Worm (Caenorhabditis elegans) whole organism, L3 larva: ENCODE results near the gene C53A5.17.

Experiments
- R02D3.7 ChIP-seq: fragments of 150-350 bp; optimal IDR thresholded peaks from 2 replicates; lab custom pipeline; 2014; ENCODE audit warnings: missing biosample characterization, missing genetic modification characterization
- aly-2 ChIP-seq: fragments of 150-350 bp; optimal IDR thresholded peaks from 2 replicates; lab custom pipeline; 2014; ENCODE audit warnings: missing biosample characterization, missing genetic modification characterization
- ama-1 ChIP-seq: fragments of 150-350 bp; optimal IDR thresholded peaks from 2 replicates; lab custom pipeline; 2018
- ceh-16 ChIP-seq: sonication (generic microtip); optimal IDR thresholded peaks from 2 replicates; lab custom pipeline; 2017; ENCODE audit warnings: missing biosample characterization, missing genetic modification characterization
- ceh-28 ChIP-seq: fragments of 150-350 bp; optimal IDR thresholded peaks from 2 replicates; lab custom pipeline; 2014; ENCODE audit warnings: missing biosample characterization, missing genetic modification reagents, missing genetic modification characterization
- ceh-82 ChIP-seq: fragments of 150-350 bp; optimal IDR thresholded peaks from 2 replicates; lab custom pipeline; 2014; ENCODE audit warnings: missing biosample characterization, missing genetic modification characterization
- ceh-9 ChIP-seq: sonication (generic microtip); optimal IDR thresholded peaks from 2 replicates; lab custom pipeline; 2018; ENCODE audit warnings: missing biosample characterization, missing genetic modification characterization
- daf-12 ChIP-seq: fragments of 150-350 bp; optimal IDR thresholded peaks from 2 replicates; lab custom pipeline; 2014; ENCODE audit warnings: missing biosample characterization, missing genetic modification reagents, missing genetic modification characterization
- egl-27 ChIP-seq: sonication (generic microtip); optimal IDR thresholded peaks from 4 replicates; lab custom pipeline; 2017; ENCODE audit warnings: missing biosample characterization, missing genetic modification reagents, missing genetic modification characterization
- elt-1 ChIP-seq: fragments of 150-350 bp; optimal IDR thresholded peaks from 2 replicates; lab custom pipeline; 2014; ENCODE audit warnings: missing biosample characterization, missing genetic modification characterization
- elt-2 ChIP-seq: sonication (generic microtip); optimal IDR thresholded peaks from 2 replicates; lab custom pipeline; 2016; ENCODE audit warnings: missing genetic modification reagents, mild to moderate bottlenecking, missing genetic modification characterization, missing compliant biosample characterization
- elt-3 ChIP-seq, 3 experiments: fragments of 150-350 bp in 1 of 3; sonication (generic microtip) in 2 of 3; optimal IDR thresholded peaks; 2 replicates in 2 of 3; 4 replicates in 1 of 3; lab custom pipeline; 2014 to 2017; ENCODE audit warnings: missing biosample characterization in 3 of 3, missing genetic modification characterization in 3 of 3
- eor-1 ChIP-seq, 2 experiments: fragments of 150-350 bp; optimal IDR thresholded peaks; 2 replicates each; lab custom pipeline; 2014 to 2018; ENCODE audit warnings: missing biosample characterization in 2 of 2, missing genetic modification characterization in 2 of 2
- fkh-10 ChIP-seq: sonication (generic microtip); optimal IDR thresholded peaks from 2 replicates; lab custom pipeline; 2017; ENCODE audit warnings: missing biosample characterization, missing genetic modification reagents, missing genetic modification characterization
- fos-1 ChIP-seq: fragments of 150-350 bp; optimal IDR thresholded peaks from 2 replicates; lab custom pipeline; 2014; ENCODE audit warnings: missing biosample characterization, missing genetic modification characterization
- jun-1 ChIP-seq: fragments of 150-350 bp; optimal IDR thresholded peaks from 2 replicates; lab custom pipeline; 2014; ENCODE audit warnings: missing biosample characterization, missing genetic modification reagents, missing genetic modification characterization
- lin-39 ChIP-seq: fragments of 150-350 bp; optimal IDR thresholded peaks from 2 replicates; lab custom pipeline; 2018; ENCODE audit warnings: missing biosample characterization, missing genetic modification reagents, missing genetic modification characterization
- mdl-1 ChIP-seq: fragments of 150-350 bp; optimal IDR thresholded peaks from 2 replicates; lab custom pipeline; 2014; ENCODE audit warnings: missing biosample characterization, missing genetic modification characterization
- nhr-11 ChIP-seq: fragments of 150-350 bp; optimal IDR thresholded peaks from 2 replicates; lab custom pipeline; 2014; ENCODE audit warnings: missing biosample characterization, missing genetic modification characterization
- nhr-12 ChIP-seq: fragments of 150-350 bp; optimal IDR thresholded peaks from 2 replicates; lab custom pipeline; 2014; ENCODE audit warnings: missing biosample characterization, missing genetic modification characterization
- nhr-237 ChIP-seq: fragments of 150-350 bp; optimal IDR thresholded peaks from 2 replicates; lab custom pipeline; 2014; ENCODE audit warnings: missing biosample characterization, missing genetic modification characterization
- nhr-25 ChIP-seq: sonication (generic microtip); optimal IDR thresholded peaks from 2 replicates; lab custom pipeline; 2017; ENCODE audit warnings: missing biosample characterization, missing genetic modification characterization
- nhr-28 ChIP-seq: fragments of 150-350 bp; optimal IDR thresholded peaks from 2 replicates; lab custom pipeline; 2014; ENCODE audit warnings: missing biosample characterization, missing genetic modification characterization
- nhr-43 ChIP-seq: sonication (generic microtip); optimal IDR thresholded peaks from 2 replicates; lab custom pipeline; 2016; ENCODE audit warnings: mild to moderate bottlenecking, missing genetic modification characterization, missing compliant biosample characterization; ENCODE audit not compliant: poor library complexity, severe bottlenecking
- nhr-67 ChIP-seq: fragments of 150-350 bp; optimal IDR thresholded peaks from 2 replicates; lab custom pipeline; 2014; ENCODE audit warnings: missing biosample characterization, missing genetic modification characterization
- pqm-1 ChIP-seq: fragments of 150-350 bp; optimal IDR thresholded peaks from 2 replicates; lab custom pipeline; 2017; ENCODE audit warnings: missing biosample characterization, missing genetic modification characterization, inconsistent platforms
- sea-2 ChIP-seq: fragments of 150-350 bp; sonication (generic microtip); optimal IDR thresholded peaks from 4 replicates; lab custom pipeline; 2014; ENCODE audit warnings: missing biosample characterization, missing genetic modification reagents, missing genetic modification characterization
- skn-1 ChIP-seq: fragments of 150-350 bp; optimal IDR thresholded peaks from 2 replicates; lab custom pipeline; 2014; ENCODE audit warnings: missing biosample characterization, missing genetic modification characterization
- snpc-4 ChIP-seq: fragments of 150-350 bp; optimal IDR thresholded peaks from 2 replicates; lab custom pipeline; 2014; ENCODE audit warnings: missing biosample characterization, missing genetic modification characterization
- tbx-2 ChIP-seq: sonication (generic microtip); optimal IDR thresholded peaks from 2 replicates; lab custom pipeline; 2016; ENCODE audit warnings: mild to moderate bottlenecking, missing genetic modification characterization, missing compliant biosample characterization
- unc-39 ChIP-seq: sonication (generic microtip); optimal IDR thresholded peaks from 4 replicates; lab custom pipeline; 2017; ENCODE audit warnings: missing biosample characterization, missing genetic modification characterization
- zag-1 ChIP-seq: fragments of 150-350 bp; optimal IDR thresholded peaks from 2 replicates; lab custom pipeline; 2014; ENCODE audit warnings: missing biosample characterization, missing genetic modification characterization
- ztf-11 ChIP-seq: fragments of 150-350 bp; optimal IDR thresholded peaks from 2 replicates; lab custom pipeline; 2014; ENCODE audit warnings: missing biosample characterization, missing genetic modification characterization
- ztf-4 ChIP-seq: fragments of 150-350 bp; optimal IDR thresholded peaks from 2 replicates; lab custom pipeline; 2014; ENCODE audit warnings: missing biosample characterization, missing genetic modification characterization

The C53A5.17 gene

DNA sequence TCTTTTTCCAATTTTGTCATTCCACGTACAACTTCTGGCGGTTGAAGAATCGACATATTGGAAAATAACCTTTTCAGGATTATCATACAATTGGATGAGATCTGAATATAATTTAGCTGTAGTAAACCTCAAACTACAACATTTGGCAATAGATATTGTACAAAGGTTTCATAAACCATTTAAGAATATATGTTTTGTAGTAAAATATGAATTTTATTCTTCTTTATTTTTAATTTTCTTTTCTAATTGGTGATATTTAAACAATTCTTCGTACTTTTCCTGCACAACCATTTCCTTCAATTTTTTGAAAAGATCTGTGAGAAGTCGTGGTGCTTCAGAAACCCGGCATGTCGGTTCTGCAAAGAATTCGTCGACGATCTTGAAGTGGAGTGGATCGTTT lies at the start of gene C53A5.17:
C53A5.17 (minus strand) TSS at position 101 of the 400 bp plus-strand sequence.
- TF ChIP-seq daf-12 (no peak), nhr-28 (tag; lab: Kevin White, UChicago) (no peak), ceh-9 (tag; lab: Kevin White, UChicago) (no peak), lin-39 (tag; lab: Kevin White, UChicago) (no peak)
- TF ChIP-seq, all 47 proteins: peak for 0

DNA sequence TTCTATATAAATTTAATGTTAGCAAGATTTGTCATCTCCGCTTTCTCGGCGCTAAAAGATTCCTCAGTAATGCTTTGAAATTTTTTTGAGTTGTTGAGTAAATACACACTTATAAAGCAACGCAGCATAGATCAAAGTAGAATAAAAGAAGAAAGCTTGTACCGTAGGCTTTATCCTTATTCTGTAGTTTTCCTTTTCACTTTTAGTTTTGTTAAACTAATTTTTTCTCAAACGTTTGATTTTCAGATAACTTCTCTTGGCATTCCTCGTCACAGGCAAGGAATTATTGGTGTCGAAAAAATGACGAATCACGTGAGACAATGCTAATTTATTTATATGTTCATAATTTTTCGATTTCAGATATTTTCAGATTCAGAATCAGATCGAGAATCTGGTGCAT lies 41.7 kb upstream of the C53A5.17 start, which contains the start of gene C53A5.11:
C53A5.11 (plus strand) TSS at position 301 of the 400 bp plus-strand sequence.
- no peak for TF ChIP-seq ceh-28
- no peak for TF ChIP-seq nhr-67 (tag; lab: Kevin White, UChicago)
- TF ChIP-seq nhr-25 (tag; lab: Kevin White, UChicago) = no peak
- no peak for TF ChIP-seq ceh-16 (tag; lab: Kevin White, UChicago)
- TF ChIP-seq nhr-11 (tag; lab: Kevin White, UChicago) = no peak
- TF ChIP-seq fos-1 (tag; lab: Kevin White, UChicago) = no peak
- TF ChIP-seq, all 47 proteins: peak for 0

DNA sequence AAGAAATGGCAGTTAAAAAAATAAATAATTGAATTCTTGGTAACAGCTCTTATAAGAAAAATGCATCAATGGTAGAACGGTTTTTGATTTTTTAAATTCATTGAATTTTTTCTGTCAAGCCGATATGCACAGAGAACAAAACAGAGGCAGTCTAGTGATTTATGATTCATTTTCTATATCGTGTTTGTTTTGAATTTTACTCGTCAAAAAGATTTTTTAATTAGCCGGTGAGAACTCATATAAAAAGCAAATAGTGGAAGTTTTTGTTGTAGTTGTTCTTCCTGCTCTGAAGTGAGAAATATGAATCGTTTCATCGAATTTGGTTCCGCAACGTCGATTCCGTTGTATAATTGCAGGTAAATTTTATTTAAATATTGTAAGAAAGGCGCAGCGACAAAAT lies 38.4 kb upstream of the C53A5.17 start, which contains the start of gene srt-32:
srt-32 (plus strand) TSS at position 301 of the 400 bp plus-strand sequence.
- TF ChIP-seq ceh-82 = no peak
- TF ChIP-seq snpc-4 = no peak
- no peak for TF ChIP-seq unc-39 (tag; lab: Kevin White, UChicago)
- no peak for TF ChIP-seq elt-2 (tag; lab: Kevin White, UChicago)
- no peak for TF ChIP-seq egl-27
- TF ChIP-seq elt-1 (tag; lab: Kevin White, UChicago) = no peak
- TF ChIP-seq nhr-11 (tag; lab: Kevin White, UChicago) = no peak
- TF ChIP-seq jun-1 (tag; lab: Kevin White, UChicago) = no peak
- no peak for TF ChIP-seq fos-1 (tag; lab: Kevin White, UChicago)
- no peak for TF ChIP-seq lin-39 (tag; lab: Kevin White, UChicago)
- no peak for TF ChIP-seq fkh-10 (GFP tag; lab: Kevin White, UChicago)
- TF ChIP-seq mdl-1 (tag; lab: Kevin White, UChicago) = no peak
- TF ChIP-seq ama-1 (lab: Kevin White, UChicago) = no peak
- TF ChIP-seq ztf-4 = no peak
- no peak for TF ChIP-seq tbx-2 (tag; lab: Kevin White, UChicago)
- TF ChIP-seq pqm-1 (tag; lab: Kevin White, UChicago) = no peak
- TF ChIP-seq ztf-11 = no peak
- TF ChIP-seq ceh-16 (tag; lab: Kevin White, UChicago) = no peak
- no peak for TF ChIP-seq sea-2 (GFP tag; lab: Kevin White, UChicago)
- TF ChIP-seq skn-1 (tag; lab: Kevin White, UChicago) = no peak

DNA sequence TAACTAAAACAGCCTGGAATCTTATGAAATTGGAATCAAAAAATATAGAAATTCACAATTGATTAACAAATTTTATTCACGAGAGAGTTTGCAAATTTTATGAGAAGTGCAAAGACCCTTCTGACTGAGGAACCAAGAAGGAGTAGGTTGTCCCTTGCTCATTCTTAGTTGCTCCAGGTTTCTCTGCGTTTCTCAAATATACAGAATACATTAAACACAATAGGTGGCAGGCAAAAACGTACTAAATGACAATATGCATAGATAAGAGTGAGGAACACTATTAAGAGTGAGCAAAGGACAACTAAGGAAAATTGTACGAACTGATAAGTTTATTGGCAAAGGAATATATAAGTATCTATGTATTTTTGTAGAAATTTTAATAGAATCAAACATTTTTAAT lies 37.9 kb upstream of the C53A5.17 start, which contains the start of gene C53A5.9:
C53A5.9 (minus strand) TSS at position 101 of the 400 bp plus-strand sequence.
- TF ChIP-seq aly-2 (tag; lab: Kevin White, UChicago) = no peak
- TF ChIP-seq ceh-28 = no peak
- no peak for TF ChIP-seq fos-1 (tag; lab: Kevin White, UChicago)
- TF ChIP-seq jun-1 (tag; lab: Kevin White, UChicago) = no peak
- TF ChIP-seq ceh-16 (tag; lab: Kevin White, UChicago) = no peak
- no peak for TF ChIP-seq eor-1 (tag; optimal IDR thresholded peaks at IDR 0.05; lab: Kevin White, UChicago)
- TF ChIP-seq nhr-12 (tag; lab: Kevin White, UChicago) = no peak
- no peak for TF ChIP-seq ama-1 (lab: Kevin White, UChicago)
- no peak for TF ChIP-seq zag-1 (tag; lab: Kevin White, UChicago)
- TF ChIP-seq elt-3 (tag; optimal IDR thresholded peaks at IDR 0.05; lab: Kevin White, UChicago) = no peak

DNA sequence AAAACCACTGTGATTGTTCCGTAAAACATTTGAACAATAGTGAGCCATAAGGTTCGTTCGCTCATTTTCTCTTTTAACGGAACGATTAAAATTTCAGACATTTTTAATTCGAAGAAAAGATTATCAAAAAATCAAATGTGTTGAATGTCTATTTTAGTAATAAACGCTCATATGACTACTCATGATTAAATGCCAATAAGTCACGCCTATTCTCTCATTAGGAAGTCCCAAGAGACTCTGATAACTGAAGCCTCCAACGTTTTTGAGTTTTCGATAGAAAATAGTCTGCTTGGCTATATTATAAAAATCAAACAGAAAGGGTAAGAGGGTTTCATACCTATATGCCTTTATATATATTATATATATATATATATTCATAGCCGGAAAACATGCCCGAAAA lies 35.3 kb upstream of the C53A5.17 start, which contains the start of gene srg-47:
srg-47 (minus strand) TSS at position 101 of the 400 bp plus-strand sequence.
- TF ChIP-seq skn-1 (tag; lab: Kevin White, UChicago) = no peak
- TF ChIP-seq nhr-43 (tag; lab: Kevin White, UChicago) = no peak
- TF ChIP-seq eor-1 (tag; optimal IDR thresholded peaks at IDR 0.05; lab: Kevin White, UChicago) = no peak
- no peak for TF ChIP-seq nhr-12 (tag; lab: Kevin White, UChicago)
- TF ChIP-seq snpc-4 = no peak
- no peak for TF ChIP-seq lin-39 (tag; lab: Kevin White, UChicago)
- TF ChIP-seq nhr-237 (tag; lab: Kevin White, UChicago) = no peak
- no peak for TF ChIP-seq sea-2 (GFP tag; lab: Kevin White, UChicago)
- no peak for TF ChIP-seq ceh-16 (tag; lab: Kevin White, UChicago)
- TF ChIP-seq R02D3.7 (tag; lab: Kevin White, UChicago) = no peak
